Fruit fly (Drosophila melanogaster): Measurements from ENCODE around the gene Wnt5.

Gene Wnt5

dm6 chrX:18552451-18552850, 47.2 kb upstream of the Wnt5 start (continued):
- TF ChIP-seq sc (optimal IDR thresholded peaks at IDR 0.05) = no peak
- peak; percentile 11 for TF ChIP-seq sc (GFP tag; optimal IDR thresholded peaks at IDR 0.05)
- TF ChIP-seq ERR (GFP tag; optimal IDR thresholded peaks at IDR 0.05) = no peak
- no peak for TF ChIP-seq Camta (GFP tag; optimal IDR thresholded peaks at IDR 0.05)
- TF ChIP-seq ara (GFP tag; IDR thresholded peaks at IDR 0.05) = 0 out of 2 replicates have a peak, but pooled peaks have one; percentile 26
- no peak for TF ChIP-seq CG4424 (GFP tag; optimal IDR thresholded peaks at IDR 0.05)
- no peak for TF ChIP-seq CG8089 (GFP tag; optimal IDR thresholded peaks at IDR 0.05)
- TF ChIP-seq CG3995 (GFP tag; optimal IDR thresholded peaks at IDR 0.05) = no peak
- no peak for TF ChIP-seq CG8281 (tag; optimal IDR thresholded peaks at IDR 0.05)
- TF ChIP-seq CG7372 (GFP tag; IDR thresholded peaks at IDR 0.05) = no peak
- no peak for TF ChIP-seq Fer2 (tag; optimal IDR thresholded peaks at IDR 0.05)
- no peak for TF ChIP-seq HmgZ (tag; optimal IDR thresholded peaks at IDR 0.05)
- no peak for TF ChIP-seq maf-S (GFP tag; optimal IDR thresholded peaks at IDR 0.05)
- peak; percentile 2 for TF ChIP-seq CG15696 (tag; optimal IDR thresholded peaks at IDR 0.05)
- TF ChIP-seq Aef1 (GFP tag; IDR thresholded peaks at IDR 0.05) = no peak
- no peak for TF ChIP-seq ash1 (GFP tag; optimal IDR thresholded peaks at IDR 0.05)
- TF ChIP-seq CG15073 (GFP tag; optimal IDR thresholded peaks at IDR 0.05) = no peak
- no peak for TF ChIP-seq Rfx (GFP tag; IDR thresholded peaks at IDR 0.05)
- peak; percentile 37 for TF ChIP-seq Blimp-1 (GFP tag; optimal IDR thresholded peaks at IDR 0.05)
- 0 out of 3 replicates have a peak, but pooled peaks have one; percentile 23 for TF ChIP-seq ci (GFP tag; IDR thresholded peaks at IDR 0.05)
- no peak for TF ChIP-seq CG15011 (GFP tag; optimal IDR thresholded peaks at IDR 0.05)
- no peak for TF ChIP-seq CG1832 (GFP tag; optimal IDR thresholded peaks at IDR 0.05)
- TF ChIP-seq disco-r (GFP tag; optimal IDR thresholded peaks at IDR 0.05) = no peak
- no peak for TF ChIP-seq Bteb2 (GFP tag; optimal IDR thresholded peaks at IDR 0.05)
- no peak for TF ChIP-seq jing (GFP tag; optimal IDR thresholded peaks at IDR 0.05)
- no peak for TF ChIP-seq vvl (GFP tag; IDR thresholded peaks at IDR 0.05)
- no peak for TF ChIP-seq YL-1 (GFP tag; optimal IDR thresholded peaks at IDR 0.05)
- TF ChIP-seq hth (optimal IDR thresholded peaks at IDR 0.05) = no peak
- peak; percentile 63 for TF ChIP-seq gem (tag; optimal IDR thresholded peaks at IDR 0.05)
- peak; percentile 51 for TF ChIP-seq CG18262 (tag; optimal IDR thresholded peaks at IDR 0.05)
- no peak for TF ChIP-seq pzg (GFP tag; optimal IDR thresholded peaks at IDR 0.05)
- TF ChIP-seq crol (GFP tag; IDR thresholded peaks at IDR 0.05) = no peak
- TF ChIP-seq gcm (GFP tag; optimal IDR thresholded peaks at IDR 0.05) = no peak
- TF ChIP-seq abd-A (tag; optimal IDR thresholded peaks at IDR 0.05) = no peak
- TF ChIP-seq zfh1 (GFP tag; IDR thresholded peaks at IDR 0.05) = peak; percentile 51; the same call in 2 of the 3 replicates
- TF ChIP-seq gsb-n (tag; optimal IDR thresholded peaks at IDR 0.05) = peak; percentile 28
- TF ChIP-seq CG12236 (GFP tag; optimal IDR thresholded peaks at IDR 0.05) = no peak
- no peak for TF ChIP-seq vnd (GFP tag; IDR thresholded peaks at IDR 0.05; ENCODE audit: partially characterized antibody)
- peak; percentile 46; the same call in 1 of the 2 replicates for TF ChIP-seq lmd (GFP tag; IDR thresholded peaks at IDR 0.05)
- no peak for TF ChIP-seq dati (GFP tag; IDR thresholded peaks at IDR 0.05)
- TF ChIP-seq knrl (GFP tag; IDR thresholded peaks at IDR 0.05; ENCODE audit: partially characterized antibody) = no peak
- TF ChIP-seq nom (GFP tag; optimal IDR thresholded peaks at IDR 0.05) = peak; percentile 40
- TF ChIP-seq HLH4C (GFP tag; IDR thresholded peaks at IDR 0.05; ENCODE audit: partially characterized antibody) = no peak
- TF ChIP-seq pnt (GFP tag; optimal IDR thresholded peaks at IDR 0.05) = no peak
- no peak for TF ChIP-seq tap (tag; optimal IDR thresholded peaks at IDR 0.05)
- TF ChIP-seq ase (GFP tag; IDR thresholded peaks at IDR 0.05) = no peak
- no peak for TF ChIP-seq H15 (GFP tag; IDR thresholded peaks at IDR 0.05)
- peak in 1 of 3 experiments; percentile 59 for TF ChIP-seq lola (GFP tag; optimal IDR thresholded peaks at IDR 0.05)
- TF ChIP-seq CG11560 (tag; IDR thresholded peaks at IDR 0.05) = no peak
- no peak for TF ChIP-seq CG14050 (GFP tag; IDR thresholded peaks at IDR 0.05)
- TF ChIP-seq CG4854 (GFP tag; optimal IDR thresholded peaks at IDR 0.05) = no peak
- TF ChIP-seq CG13424 (tag; optimal IDR thresholded peaks at IDR 0.05) = peak; percentile 28

Data from whole organism, embryonic.